Worm (Caenorhabditis elegans) whole organism, early embryonic: Measurements from ENCODE around the gene C34F11.2.

Experiments used
- B0310.2 ChIP-seq: sonication (generic microtip); optimal IDR thresholded peaks from 2 replicates; lab custom pipeline; 2016; ENCODE audit warnings: mild to moderate bottlenecking, missing genetic modification characterization, missing compliant biosample characterization
- F13C5.2 ChIP-seq: sonication (generic microtip); optimal IDR thresholded peaks from 2 replicates; lab custom pipeline; 2017; ENCODE audit warnings: mild to moderate bottlenecking, missing genetic modification characterization, inconsistent platforms, missing compliant biosample characterization
- aly-1 ChIP-seq: sonication (generic microtip); optimal IDR thresholded peaks from 2 replicates; lab custom pipeline; 2016; ENCODE audit warnings: missing genetic modification characterization, missing compliant biosample characterization
- ama-1 ChIP-seq: fragments of 150-350 bp; optimal IDR thresholded peaks from 2 replicates; lab custom pipeline; 2014
- ceh-13 ChIP-seq: fragments of 200-800 bp; sonication (Bioruptor generic); optimal IDR thresholded peaks from 2 replicates; lab custom pipeline; 2018; ENCODE audit warnings: mild to moderate bottlenecking, missing genetic modification characterization, missing compliant biosample characterization
- ceh-36 ChIP-seq: sonication (generic microtip); optimal IDR thresholded peaks from 2 replicates; lab custom pipeline; 2016; ENCODE audit warnings: missing genetic modification characterization, inconsistent platforms, missing compliant biosample characterization
- ets-7 ChIP-seq: sonication (generic microtip); optimal IDR thresholded peaks from 2 replicates; lab custom pipeline; 2016; ENCODE audit warnings: missing genotype, missing genetic modification characterization, missing compliant biosample characterization
- flt-1 ChIP-seq: fragments of 200-800 bp; sonication (Bioruptor generic); IDR thresholded peaks from 2 replicates; pipeline ENCODE4 v1.3.6; 2022; ENCODE audit warnings: missing genetic modification characterization, missing compliant biosample characterization
- hmbx-1 ChIP-seq: sonication (generic microtip); optimal IDR thresholded peaks from 2 replicates; lab custom pipeline; 2016; ENCODE audit warnings: mild to moderate bottlenecking, missing genetic modification characterization, missing compliant biosample characterization
- hmg-4 ChIP-seq: fragments of 200-800 bp; sonication (Bioruptor generic); optimal IDR thresholded peaks from 2 replicates; lab custom pipeline; 2018; ENCODE audit warnings: mild to moderate bottlenecking, missing genetic modification characterization, missing compliant biosample characterization
- hnd-1 ChIP-seq: sonication (generic microtip); optimal IDR thresholded peaks from 2 replicates; lab custom pipeline; 2016; ENCODE audit warnings: missing genetic modification characterization, missing compliant biosample characterization
- pes-1 ChIP-seq: fragments of 200-800 bp; sonication (Bioruptor generic); IDR thresholded peaks from 2 replicates; pipeline ENCODE4 v1.3.6; 2022; ENCODE audit warnings: missing genetic modification reagents, missing genetic modification characterization, missing compliant biosample characterization
- scrt-1 ChIP-seq: fragments of 200-800 bp; sonication (Bioruptor generic); IDR thresholded peaks from 2 replicates; pipeline ENCODE4 v1.3.6; 2022; ENCODE audit warnings: missing genetic modification characterization, missing compliant biosample characterization
- sea-1 ChIP-seq: fragments of 200-800 bp; sonication (Bioruptor generic); conservative IDR thresholded peaks from 2 replicates; pipeline ENCODE4 v1.3.6; 2022; ENCODE audit warnings: missing genetic modification characterization, missing compliant biosample characterization
- tbx-11 ChIP-seq: fragments of 200-800 bp; sonication (Bioruptor generic); IDR thresholded peaks from 2 replicates; pipeline ENCODE4 v1.3.6; 2022; ENCODE audit warnings: missing genetic modification characterization, missing compliant biosample characterization
- tbx-37 ChIP-seq: fragments of 200-800 bp; sonication (Bioruptor generic); conservative IDR thresholded peaks from 2 replicates; pipeline ENCODE4 v1.3.6; 2022; ENCODE audit warnings: missing genetic modification reagents, missing genetic modification characterization, missing compliant biosample characterization
- tra-4 ChIP-seq: sonication (generic microtip); optimal IDR thresholded peaks from 2 replicates; lab custom pipeline; 2017; ENCODE audit warnings: missing genetic modification characterization, missing compliant biosample characterization

Gene C34F11.2

ce11 chrII:5201922-5202562, 10.0 kb upstream of the C34F11.2 start:
- TF ChIP-seq tbx-37 (GFP tag; lab: Robert Waterston, UW): no peak
- no peak for TF ChIP-seq hmbx-1 (tag; lab: Kevin White, UChicago)
- no peak for TF ChIP-seq F13C5.2
- TF ChIP-seq tra-4: no peak
- no peak for TF ChIP-seq ceh-13
- TF ChIP-seq ets-7 (tag; lab: Kevin White, UChicago): no peak
- TF ChIP-seq scrt-1 (GFP tag; lab: Robert Waterston, UW): no peak

- TF ChIP-seq pes-1 (GFP tag; lab: Robert Waterston, UW): no peak
- no peak for TF ChIP-seq tbx-11
- TF ChIP-seq ceh-13: no peak
- no peak for TF ChIP-seq hmbx-1 (tag; lab: Kevin White, UChicago)
- TF ChIP-seq scrt-1 (GFP tag; lab: Robert Waterston, UW): no peak
- TF ChIP-seq ama-1: no peak
- TF ChIP-seq F13C5.2: no peak
- no peak for TF ChIP-seq tra-4
- no peak for TF ChIP-seq flt-1 (GFP tag; lab: Robert Waterston, UW)
- TF ChIP-seq sea-1: no peak
- TF ChIP-seq B0310.2 (tag; lab: Kevin White, UChicago): no peak
- TF ChIP-seq aly-1 (tag; lab: Kevin White, UChicago): no peak
- no peak for TF ChIP-seq hnd-1 (tag; lab: Kevin White, UChicago)
- TF ChIP-seq ceh-36 (tag; lab: Kevin White, UChicago): no peak
- no peak for TF ChIP-seq ets-7 (tag; lab: Kevin White, UChicago)
- TF ChIP-seq hmg-4: no peak
- TF ChIP-seq tbx-37 (GFP tag; lab: Robert Waterston, UW): no peak
Measured at ce11 chrII:5202930-5203329, 9.1 kb upstream of the C34F11.2 start, which contains the start of gene ampd-1. TSS of gene ampd-1 (plus strand) at chrII:5203322.

- TF ChIP-seq pes-1 (GFP tag; lab: Robert Waterston, UW) (no peak), ceh-36 (tag; lab: Kevin White, UChicago) (no peak), tra-4 (no peak), tbx-37 (GFP tag; lab: Robert Waterston, UW) (no peak), tbx-11 (no peak), hnd-1 (tag; lab: Kevin White, UChicago) (no peak), sea-1 (no peak), ets-7 (tag; lab: Kevin White, UChicago) (no peak), hmbx-1 (tag; lab: Kevin White, UChicago) (no peak), B0310.2 (tag; lab: Kevin White, UChicago) (no peak), flt-1 (GFP tag; lab: Robert Waterston, UW) (no peak)
Measured at ce11 chrII:5205286-5205685, 6.8 kb upstream of the C34F11.2 start.

ce11 chrII:5209122-5209521, 2.9 kb upstream of the C34F11.2 start:
- TF ChIP-seq flt-1 (GFP tag; lab: Robert Waterston, UW): no peak
- no peak for TF ChIP-seq B0310.2 (tag; lab: Kevin White, UChicago)
- no peak for TF ChIP-seq hnd-1 (tag; lab: Kevin White, UChicago)
- no peak for TF ChIP-seq pes-1 (GFP tag; lab: Robert Waterston, UW)
- no peak for TF ChIP-seq tbx-37 (GFP tag; lab: Robert Waterston, UW)
- no peak for TF ChIP-seq tra-4
- no peak for TF ChIP-seq aly-1 (tag; lab: Kevin White, UChicago)
- TF ChIP-seq hmg-4: no peak

ce11 chrII:5210830-5211229, 1.2 kb upstream of the C34F11.2 start, which contains the start of gene C34F11.8:
TSS of gene C34F11.8 (minus strand) at chrII:5210964.
- TF ChIP-seq pes-1 (GFP tag; lab: Robert Waterston, UW): no peak
- TF ChIP-seq ets-7 (tag; lab: Kevin White, UChicago): no peak
- TF ChIP-seq aly-1 (tag; lab: Kevin White, UChicago): no peak

- no peak for TF ChIP-seq hmbx-1 (tag; lab: Kevin White, UChicago)
- no peak for TF ChIP-seq scrt-1 (GFP tag; lab: Robert Waterston, UW)
- TF ChIP-seq pes-1 (GFP tag; lab: Robert Waterston, UW): no peak
- no peak for TF ChIP-seq ceh-36 (tag; lab: Kevin White, UChicago)
- TF ChIP-seq F13C5.2: no peak
- TF ChIP-seq flt-1 (GFP tag; lab: Robert Waterston, UW): no peak
- TF ChIP-seq tbx-11: no peak
- TF ChIP-seq ama-1: no peak
- TF ChIP-seq aly-1 (tag; lab: Kevin White, UChicago): no peak
- no peak for TF ChIP-seq tbx-37 (GFP tag; lab: Robert Waterston, UW)
- no peak for TF ChIP-seq B0310.2 (tag; lab: Kevin White, UChicago)
- no peak for TF ChIP-seq hnd-1 (tag; lab: Kevin White, UChicago)
- no peak for TF ChIP-seq sea-1
- no peak for TF ChIP-seq ets-7 (tag; lab: Kevin White, UChicago)
Measured at ce11 chrII:5212675-5213074, 605 bp downstream of the C34F11.2 start, which contains the start of gene C34F11.1. TSS of gene C34F11.1 (plus strand) at chrII:5212975.

ce11 chrII:5218349-5218748, 6.3 kb downstream of the C34F11.2 start:
- TF ChIP-seq B0310.2 (tag; lab: Kevin White, UChicago): no peak
- no peak for TF ChIP-seq sea-1
- no peak for TF ChIP-seq flt-1 (GFP tag; lab: Robert Waterston, UW)
- no peak for TF ChIP-seq tbx-11
- no peak for TF ChIP-seq hmg-4
- no peak for TF ChIP-seq tbx-37 (GFP tag; lab: Robert Waterston, UW)
- TF ChIP-seq ceh-13: no peak
- TF ChIP-seq ets-7 (tag; lab: Kevin White, UChicago): no peak
- TF ChIP-seq F13C5.2: no peak
- no peak for TF ChIP-seq tra-4
- no peak for TF ChIP-seq hmbx-1 (tag; lab: Kevin White, UChicago)
- no peak for TF ChIP-seq aly-1 (tag; lab: Kevin White, UChicago)
- TF ChIP-seq scrt-1 (GFP tag; lab: Robert Waterston, UW): no peak
- no peak for TF ChIP-seq ama-1
- no peak for TF ChIP-seq pes-1 (GFP tag; lab: Robert Waterston, UW)
- no peak for TF ChIP-seq ceh-36 (tag; lab: Kevin White, UChicago)
- TF ChIP-seq hnd-1 (tag; lab: Kevin White, UChicago): no peak
